Fruit fly (Drosophila melanogaster) S2 (cell line): ENCODE results near the gene CG13653.

Experiments used
- CG8478 ChIP-seq: fragments of >200 bp; optimal IDR thresholded peaks from 2 replicates; lab custom pipeline; 2018
- CTCF ChIP-seq, 2 experiments: fragments of >200 bp; optimal IDR thresholded peaks; 2 replicates each; lab custom pipeline; 2018

DNA sequence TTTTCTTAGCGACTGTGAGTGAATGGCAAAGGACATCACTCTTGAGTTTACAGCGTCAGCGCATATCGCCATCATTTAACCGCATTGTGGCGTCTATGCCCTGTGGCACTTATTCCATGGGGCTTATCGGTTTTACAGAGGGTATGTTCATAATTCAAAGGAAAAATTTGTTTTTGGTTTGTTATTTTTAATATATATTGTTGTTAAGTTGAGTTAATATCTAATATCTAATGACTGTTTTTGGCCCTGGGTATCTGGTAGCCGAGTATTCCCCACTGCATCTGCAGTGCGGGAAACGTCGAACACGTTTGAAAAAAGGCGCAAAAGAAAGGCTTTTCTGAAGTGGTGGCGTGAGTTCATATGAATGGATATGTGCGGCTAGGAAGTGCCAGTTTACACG, 16.8 kb upstream of the CG13653 start:
- TF ChIP-seq CG8478 (lab: Kevin White, UChicago) (no peak), CTCF (optimal IDR thresholded peaks at IDR 0.05; lab: Kevin White, UChicago) (no peak)
